In genomic region chrX:13803246-13803645, ce11 we compare ENCODE assay signal across 1 worm cellular context.
TF ChIP-seq lines count a peak whose summit lies in the region.

No protein-coding gene starts in this region.

TF ChIP-seq in whole organism, L1 larva, 84 proteins besides CTCF, POLR2A, EP300 and RAD21 (continued from another document):
- TF ChIP-seq skn-1 (tag; optimal IDR thresholded peaks at IDR 0.05; lab: Kevin White, UChicago) (no peak), dsc-1 (tag; optimal IDR thresholded peaks at IDR 0.05; lab: Kevin White, UChicago) (no peak), egl-27 (tag; optimal IDR thresholded peaks at IDR 0.05; lab: Kevin White, UChicago) (no peak), nhr-12 (tag; optimal IDR thresholded peaks at IDR 0.05; lab: Kevin White, UChicago) (no peak), nhr-77 (tag; optimal IDR thresholded peaks at IDR 0.05; lab: Kevin White, UChicago) (no peak), Y116A8C.19 (tag; optimal IDR thresholded peaks at IDR 0.05; lab: Kevin White, UChicago; ENCODE audit: borderline replicate concordance) (no peak), ceh-88 (GFP tag; IDR thresholded peaks at IDR 0.05; lab: Robert Waterston, UW) (no peak), swsn-7 (tag; optimal IDR thresholded peaks at IDR 0.05; lab: Kevin White, UChicago) (no peak), unc-62 (GFP tag; optimal IDR thresholded peaks at IDR 0.05; lab: Kevin White, UChicago) (no peak), unc-98 (GFP tag; IDR thresholded peaks at IDR 0.05; lab: Robert Waterston, UW) (no peak), mdl-1 (tag; optimal IDR thresholded peaks at IDR 0.05; lab: Kevin White, UChicago) (no peak), rnt-1 (tag; optimal IDR thresholded peaks at IDR 0.05; lab: Kevin White, UChicago) (no peak), sup-37 (GFP tag; optimal IDR thresholded peaks at IDR 0.05; lab: Kevin White, UChicago) (no peak), fkh-4 (tag; optimal IDR thresholded peaks at IDR 0.05; lab: Kevin White, UChicago; ENCODE audit: borderline replicate concordance) (no peak), F16B12.6 (tag; optimal IDR thresholded peaks at IDR 0.05; lab: Kevin White, UChicago) (no peak), efl-1 (optimal IDR thresholded peaks at IDR 0.05; lab: Kevin White, UChicago) (no peak), efl-1 (GFP tag; optimal IDR thresholded peaks at IDR 0.05 in 1 of 2; lab: Kevin White, UChicago) (peak in 1 of 2 experiments; percentile 84), C16A3.4 (tag; optimal IDR thresholded peaks at IDR 0.05; lab: Kevin White, UChicago) (no peak), sptf-1 (tag; optimal IDR thresholded peaks at IDR 0.05; lab: Kevin White, UChicago) (no peak), C34B4.2 (tag; optimal IDR thresholded peaks at IDR 0.05; lab: Kevin White, UChicago) (no peak), mep-1 (tag; optimal IDR thresholded peaks at IDR 0.05; lab: Kevin White, UChicago) (no peak), lir-3 (tag; optimal IDR thresholded peaks at IDR 0.05; lab: Kevin White, UChicago; ENCODE audit: poor library complexity) (no peak), elt-2 (tag; optimal IDR thresholded peaks at IDR 0.05; lab: Kevin White, UChicago) (peak; percentile 93), ceh-8 (GFP tag; optimal IDR thresholded peaks at IDR 0.05; lab: Kevin White, UChicago) (no peak), lin-39 (tag; optimal IDR thresholded peaks at IDR 0.05; lab: Kevin White, UChicago) (no peak), ztf-11 (tag; optimal IDR thresholded peaks at IDR 0.05; lab: Kevin White, UChicago) (no peak), sox-4 (tag; optimal IDR thresholded peaks at IDR 0.05; lab: Kevin White, UChicago) (no peak), snpc-4 (tag; optimal IDR thresholded peaks at IDR 0.05; lab: Kevin White, UChicago) (no peak), alr-1 (tag; optimal IDR thresholded peaks at IDR 0.05; lab: Kevin White, UChicago; ENCODE audit: borderline replicate concordance) (no peak), nhr-90 (tag; optimal IDR thresholded peaks at IDR 0.05; lab: Kevin White, UChicago; ENCODE audit: poor library complexity) (peak; percentile 24), nhr-85 (tag; lab: Kevin White, UChicago) (no peak), blmp-1 (tag; optimal IDR thresholded peaks at IDR 0.05; lab: Kevin White, UChicago) (no peak)
